Fruit fly (Drosophila melanogaster): ENCODE data around the gene Pi4KIIIalpha.

- TF ChIP-seq CG33017 (tag; optimal IDR thresholded peaks at IDR 0.05) (no peak), ovo (GFP tag; optimal IDR thresholded peaks at IDR 0.05) (no peak), CG1620 (GFP tag; optimal IDR thresholded peaks at IDR 0.05) (no peak), cic (GFP tag; optimal IDR thresholded peaks at IDR 0.05) (no peak), tj (GFP tag; optimal IDR thresholded peaks at IDR 0.05) (no peak), CG7045 (GFP tag; optimal IDR thresholded peaks at IDR 0.05) (no peak), CG5204 (GFP tag; optimal IDR thresholded peaks at IDR 0.05) (no peak), Mnt (GFP tag; optimal IDR thresholded peaks at IDR 0.05) (no peak), kay (GFP tag; ENCODE audit: borderline replicate concordance) (no peak)
Observed at dm6 chrX:2635953-2636715, 11.5 kb downstream of the Pi4KIIIalpha start.
